Worm (Caenorhabditis elegans) whole organism, young adult: ENCODE results near the gene hex-3.

Experiments
- F49E8.2 ChIP-seq: sonication (generic microtip); optimal IDR thresholded peaks from 3 replicates; lab custom pipeline; 2017; ENCODE audit warnings: missing genetic modification characterization, mild to moderate bottlenecking, missing compliant biosample characterization, antibody characterized with exemption, moderate library complexity; ENCODE audit not compliant: insufficient read depth
- hmg-1.2 ChIP-seq: fragments of 200-800 bp; sonication (Bioruptor generic); IDR thresholded peaks from 2 replicates; pipeline ENCODE4 v1.3.6; 2022; ENCODE audit warnings: missing genetic modification reagents, missing genetic modification characterization, missing compliant biosample characterization
- lin-26 ChIP-seq: fragments of 200-800 bp; sonication (Bioruptor generic); IDR thresholded peaks from 2 replicates; pipeline ENCODE4 v1.3.6; 2022; ENCODE audit warnings: missing genetic modification reagents, missing genetic modification characterization, missing compliant biosample characterization
- pha-4 ChIP-seq: fragments of 150-350 bp; sonication (generic microtip); optimal IDR thresholded peaks from 2 replicates; lab custom pipeline; 2014; ENCODE audit warnings: missing biosample characterization, missing genetic modification reagents, missing genetic modification characterization
- sea-2 ChIP-seq: fragments of 200-800 bp; sonication (Bioruptor generic); IDR thresholded peaks from 2 replicates; pipeline ENCODE4 v1.3.6; 2022; ENCODE audit warnings: missing genetic modification characterization, missing compliant biosample characterization
- snpc-4 ChIP-seq, 5 experiments: fragments of 150-350 bp in 1 of 5; sonication (generic microtip) in 4 of 5; optimal IDR thresholded peaks; 2 replicates each; lab custom pipeline; 2014 to 2018; ENCODE audit warnings: missing genetic modification characterization in 5 of 5, missing biosample characterization in 3 of 5, antibody characterized with exemption in 2 of 5, mild to moderate bottlenecking in 2 of 5, missing compliant biosample characterization in 2 of 5, missing genotype in 2 of 5, moderate library complexity in 2 of 5, missing genetic modification reagents in 1 of 5
- tbp1 ChIP-seq: fragments of 200-800 bp; sonication (Bioruptor generic); optimal IDR thresholded peaks from 2 replicates; lab custom pipeline; 2018; ENCODE audit warnings: mild to moderate bottlenecking, missing genetic modification characterization, missing compliant biosample characterization
- unc-62 ChIP-seq: fragments of 150-350 bp; optimal IDR thresholded peaks from 2 replicates; lab custom pipeline; 2014; ENCODE audit warnings: missing biosample characterization, missing genetic modification reagents, missing genetic modification characterization
- ztf-22 ChIP-seq: fragments of 200-800 bp; sonication (Bioruptor generic); optimal IDR thresholded peaks from 2 replicates; lab custom pipeline; 2018; ENCODE audit warnings: mild to moderate bottlenecking, missing genetic modification characterization, moderate library complexity, missing compliant biosample characterization
- ztf-3 ChIP-seq: fragments of 200-800 bp; sonication (Bioruptor generic); optimal IDR thresholded peaks from 2 replicates; lab custom pipeline; 2018; ENCODE audit warnings: mild to moderate bottlenecking, missing genetic modification characterization, missing compliant biosample characterization

ce11 chrIII:10861375-10861774 lies 12.4 kb downstream of the hex-3 start:
- no peak for TF ChIP-seq pha-4 (tag; lab: Kevin White, UChicago)
- TF ChIP-seq lin-26 (GFP tag; lab: Robert Waterston, UW): no peak
- no peak for TF ChIP-seq ztf-22 (GFP tag; lab: Kevin White, UChicago)
- no peak for TF ChIP-seq ztf-3
- no peak for TF ChIP-seq hmg-1.2 (GFP tag; lab: Robert Waterston, UW)
- TF ChIP-seq snpc-4 (GFP tag; optimal IDR thresholded peaks at IDR 0.05; lab: Kevin White, UChicago): no peak
- TF ChIP-seq snpc-4 (tag; optimal IDR thresholded peaks at IDR 0.05; lab: Kevin White, UChicago): no peak
- TF ChIP-seq tbp1 (GFP tag; lab: Kevin White, UChicago): no peak
- no peak for TF ChIP-seq unc-62
- no peak for TF ChIP-seq F49E8.2
- no peak for TF ChIP-seq sea-2 (GFP tag; lab: Robert Waterston, UW)
